Fruit fly (Drosophila melanogaster): Measurements from ENCODE around the gene fray.

fray gene

dm6 chr3R:18617411-18617810 is 44.5 kb downstream of the fray start, which contains the start of gene CG7695:
CG7695 (minus strand) TSS chr3R:18617511.
- no peak for TF ChIP-seq Dif (GFP tag; optimal IDR thresholded peaks at IDR 0.05; ENCODE audit: partially characterized antibody)
- no peak for TF ChIP-seq brk (GFP tag; optimal IDR thresholded peaks at IDR 0.05)
- no peak for TF ChIP-seq Abd-B (GFP tag; optimal IDR thresholded peaks at IDR 0.05)
- TF ChIP-seq ey (GFP tag; optimal IDR thresholded peaks at IDR 0.05): no peak
- no peak for TF ChIP-seq dsf (GFP tag; optimal IDR thresholded peaks at IDR 0.05; ENCODE audit: borderline replicate concordance)
- TF ChIP-seq jim (GFP tag; optimal IDR thresholded peaks at IDR 0.05): no peak
- no peak for TF ChIP-seq lola (GFP tag; optimal IDR thresholded peaks at IDR 0.05)
- TF ChIP-seq woc (GFP tag; optimal IDR thresholded peaks at IDR 0.05): no peak
- TF ChIP-seq N (GFP tag; optimal IDR thresholded peaks at IDR 0.05): no peak
- no peak for TF ChIP-seq rgr (GFP tag; optimal IDR thresholded peaks at IDR 0.05)
- TF ChIP-seq Hnf4 (GFP tag; optimal IDR thresholded peaks at IDR 0.05): no peak
- TF ChIP-seq h (GFP tag; optimal IDR thresholded peaks at IDR 0.05): no peak
- no peak for TF ChIP-seq foxo (GFP tag; optimal IDR thresholded peaks at IDR 0.05)

dm6 chr3R:18619451-18619942 is 46.6 kb downstream of the fray start:
- no peak for TF ChIP-seq Dif (GFP tag; optimal IDR thresholded peaks at IDR 0.05; ENCODE audit: partially characterized antibody)
- no peak for TF ChIP-seq OdsH (GFP tag; optimal IDR thresholded peaks at IDR 0.05)
- TF ChIP-seq sage (GFP tag; optimal IDR thresholded peaks at IDR 0.05): no peak
- TF ChIP-seq Dfd (GFP tag; optimal IDR thresholded peaks at IDR 0.05): no peak
- TF ChIP-seq foxo (GFP tag; optimal IDR thresholded peaks at IDR 0.05): no peak
- no peak for TF ChIP-seq N (GFP tag; optimal IDR thresholded peaks at IDR 0.05)
- TF ChIP-seq CG32264 (GFP tag; optimal IDR thresholded peaks at IDR 0.05): no peak
- no peak for TF ChIP-seq dmrt93B (GFP tag; optimal IDR thresholded peaks at IDR 0.05)
- no peak for TF ChIP-seq brk (GFP tag; optimal IDR thresholded peaks at IDR 0.05)
- TF ChIP-seq Hnf4 (GFP tag; optimal IDR thresholded peaks at IDR 0.05): no peak
- no peak for TF ChIP-seq Hr83 (GFP tag; optimal IDR thresholded peaks at IDR 0.05; ENCODE audit: poor library complexity, severe bottlenecking)
- no peak for TF ChIP-seq CrebA (GFP tag; optimal IDR thresholded peaks at IDR 0.05; ENCODE audit: borderline replicate concordance)

dm6 chr3R:18621230-18621629 is 48.3 kb downstream of the fray start, which contains the start of gene CG14304:
CG14304 (minus strand) TSS chr3R:18621327.
- no peak for TF ChIP-seq foxo (GFP tag; optimal IDR thresholded peaks at IDR 0.05)
- TF ChIP-seq CrebA (GFP tag; optimal IDR thresholded peaks at IDR 0.05; ENCODE audit: borderline replicate concordance): no peak
- no peak for TF ChIP-seq tai (GFP tag; optimal IDR thresholded peaks at IDR 0.05)
- TF ChIP-seq Mio (GFP tag; optimal IDR thresholded peaks at IDR 0.05): no peak
- no peak for TF ChIP-seq Dif (GFP tag; optimal IDR thresholded peaks at IDR 0.05; ENCODE audit: partially characterized antibody)
- TF ChIP-seq fru (GFP tag; optimal IDR thresholded peaks at IDR 0.05): no peak
- no peak for TF ChIP-seq lola (GFP tag; optimal IDR thresholded peaks at IDR 0.05)
- no peak for TF ChIP-seq CG32264 (GFP tag; optimal IDR thresholded peaks at IDR 0.05)
- no peak for TF ChIP-seq psq (GFP tag; optimal IDR thresholded peaks at IDR 0.05)
- no peak for TF ChIP-seq CG9705 (GFP tag; optimal IDR thresholded peaks at IDR 0.05)

- no peak for TF ChIP-seq sage (GFP tag; optimal IDR thresholded peaks at IDR 0.05)
- TF ChIP-seq h (GFP tag; optimal IDR thresholded peaks at IDR 0.05): peak; percentile 17
These were observed 51.6 kb downstream of the fray start for dm6 chr3R:18624541-18624940.

- TF ChIP-seq Vsx2 (GFP tag; optimal IDR thresholded peaks at IDR 0.05; ENCODE audit: partially characterized antibody) (peak; percentile 48), CG9705 (GFP tag; optimal IDR thresholded peaks at IDR 0.05) (no peak), ey (GFP tag; optimal IDR thresholded peaks at IDR 0.05) (no peak), Hnf4 (GFP tag; optimal IDR thresholded peaks at IDR 0.05) (no peak), HLH106 (tag; optimal IDR thresholded peaks at IDR 0.05) (peak; percentile 4), Sp1 (GFP tag; optimal IDR thresholded peaks at IDR 0.05) (no peak), usp (GFP tag; optimal IDR thresholded peaks at IDR 0.05) (no peak), Myc (optimal IDR thresholded peaks at IDR 0.05) (peak; percentile 93), CrebA (GFP tag; optimal IDR thresholded peaks at IDR 0.05; ENCODE audit: borderline replicate concordance) (peak; percentile 18)
These were observed 55.5 kb downstream of the fray start for dm6 chr3R:18628311-18628811.
